Worm (Caenorhabditis elegans) whole organism, L3 larva: ENCODE results near the gene W08E12.7.
"Not testable (repeated sequence)": the region's sequence is repeated elsewhere in the genome, so short reads cannot be mapped to it uniquely, and the experiment has no call there.

Experiments
- R02D3.7 ChIP-seq: fragments of 150-350 bp; optimal IDR thresholded peaks from 2 replicates; lab custom pipeline; 2014; ENCODE audit warnings: missing biosample characterization, missing genetic modification characterization
- ZK546.5 ChIP-seq: sonication (generic microtip); optimal IDR thresholded peaks from 2 replicates; lab custom pipeline; 2017; ENCODE audit warnings: missing biosample characterization, missing genetic modification characterization
- aly-2 ChIP-seq: fragments of 150-350 bp; optimal IDR thresholded peaks from 2 replicates; lab custom pipeline; 2014; ENCODE audit warnings: missing biosample characterization, missing genetic modification characterization
- ceh-16 ChIP-seq: sonication (generic microtip); optimal IDR thresholded peaks from 2 replicates; lab custom pipeline; 2017; ENCODE audit warnings: missing biosample characterization, missing genetic modification characterization
- ceh-28 ChIP-seq: fragments of 150-350 bp; optimal IDR thresholded peaks from 2 replicates; lab custom pipeline; 2014; ENCODE audit warnings: missing biosample characterization, missing genetic modification reagents, missing genetic modification characterization
- ceh-82 ChIP-seq: fragments of 150-350 bp; optimal IDR thresholded peaks from 2 replicates; lab custom pipeline; 2014; ENCODE audit warnings: missing biosample characterization, missing genetic modification characterization
- ceh-9 ChIP-seq: sonication (generic microtip); optimal IDR thresholded peaks from 2 replicates; lab custom pipeline; 2018; ENCODE audit warnings: missing biosample characterization, missing genetic modification characterization
- egl-27 ChIP-seq: sonication (generic microtip); optimal IDR thresholded peaks from 4 replicates; lab custom pipeline; 2017; ENCODE audit warnings: missing biosample characterization, missing genetic modification reagents, missing genetic modification characterization
- elt-1 ChIP-seq: fragments of 150-350 bp; optimal IDR thresholded peaks from 2 replicates; lab custom pipeline; 2014; ENCODE audit warnings: missing biosample characterization, missing genetic modification characterization
- elt-2 ChIP-seq: sonication (generic microtip); optimal IDR thresholded peaks from 2 replicates; lab custom pipeline; 2016; ENCODE audit warnings: missing genetic modification reagents, mild to moderate bottlenecking, missing genetic modification characterization, missing compliant biosample characterization
- elt-3 ChIP-seq, 3 experiments: fragments of 150-350 bp in 1 of 3; sonication (generic microtip) in 2 of 3; optimal IDR thresholded peaks; 2 replicates in 2 of 3; 4 replicates in 1 of 3; lab custom pipeline; 2014 to 2017; ENCODE audit warnings: missing biosample characterization in 3 of 3, missing genetic modification characterization in 3 of 3
- eor-1 ChIP-seq, 2 experiments: fragments of 150-350 bp; optimal IDR thresholded peaks; 2 replicates each; lab custom pipeline; 2014 to 2018; ENCODE audit warnings: missing biosample characterization in 2 of 2, missing genetic modification characterization in 2 of 2
- hmg-11 ChIP-seq: sonication (generic microtip); optimal IDR thresholded peaks from 2 replicates; lab custom pipeline; 2016; ENCODE audit warnings: missing genetic modification characterization, missing compliant biosample characterization
- mml-1 ChIP-seq: fragments of 150-350 bp; sonication (generic microtip); optimal IDR thresholded peaks from 3 replicates; lab custom pipeline; 2014; ENCODE audit warnings: missing biosample characterization, missing genetic modification characterization
- nfya-1 ChIP-seq: sonication (generic microtip); optimal IDR thresholded peaks from 2 replicates; lab custom pipeline; 2017; ENCODE audit warnings: missing genetic modification characterization, mild to moderate bottlenecking, missing compliant biosample characterization, antibody characterized with exemption, moderate library complexity; ENCODE audit not compliant: insufficient read depth
- nhr-12 ChIP-seq: fragments of 150-350 bp; optimal IDR thresholded peaks from 2 replicates; lab custom pipeline; 2014; ENCODE audit warnings: missing biosample characterization, missing genetic modification characterization
- nhr-23 ChIP-seq: fragments of 150-350 bp; optimal IDR thresholded peaks from 2 replicates; lab custom pipeline; 2014; ENCODE audit warnings: missing biosample characterization, missing genetic modification reagents, missing genetic modification characterization
- nhr-237 ChIP-seq: fragments of 150-350 bp; optimal IDR thresholded peaks from 2 replicates; lab custom pipeline; 2014; ENCODE audit warnings: missing biosample characterization, missing genetic modification characterization
- nhr-28 ChIP-seq: fragments of 150-350 bp; optimal IDR thresholded peaks from 2 replicates; lab custom pipeline; 2014; ENCODE audit warnings: missing biosample characterization, missing genetic modification characterization
- nhr-43 ChIP-seq: sonication (generic microtip); optimal IDR thresholded peaks from 2 replicates; lab custom pipeline; 2016; ENCODE audit warnings: mild to moderate bottlenecking, missing genetic modification characterization, missing compliant biosample characterization; ENCODE audit not compliant: poor library complexity, severe bottlenecking
- nhr-76 ChIP-seq: fragments of 150-350 bp; sonication (generic microtip); optimal IDR thresholded peaks from 5 replicates; lab custom pipeline; 2014; ENCODE audit warnings: missing biosample characterization, missing genetic modification characterization
- sea-2 ChIP-seq: fragments of 150-350 bp; sonication (generic microtip); optimal IDR thresholded peaks from 4 replicates; lab custom pipeline; 2014; ENCODE audit warnings: missing biosample characterization, missing genetic modification reagents, missing genetic modification characterization
- skn-1 ChIP-seq: fragments of 150-350 bp; optimal IDR thresholded peaks from 2 replicates; lab custom pipeline; 2014; ENCODE audit warnings: missing biosample characterization, missing genetic modification characterization
- ztf-11 ChIP-seq: fragments of 150-350 bp; optimal IDR thresholded peaks from 2 replicates; lab custom pipeline; 2014; ENCODE audit warnings: missing biosample characterization, missing genetic modification characterization
- ztf-4 ChIP-seq: fragments of 150-350 bp; optimal IDR thresholded peaks from 2 replicates; lab custom pipeline; 2014; ENCODE audit warnings: missing biosample characterization, missing genetic modification characterization

The W08E12.7 gene

DNA sequence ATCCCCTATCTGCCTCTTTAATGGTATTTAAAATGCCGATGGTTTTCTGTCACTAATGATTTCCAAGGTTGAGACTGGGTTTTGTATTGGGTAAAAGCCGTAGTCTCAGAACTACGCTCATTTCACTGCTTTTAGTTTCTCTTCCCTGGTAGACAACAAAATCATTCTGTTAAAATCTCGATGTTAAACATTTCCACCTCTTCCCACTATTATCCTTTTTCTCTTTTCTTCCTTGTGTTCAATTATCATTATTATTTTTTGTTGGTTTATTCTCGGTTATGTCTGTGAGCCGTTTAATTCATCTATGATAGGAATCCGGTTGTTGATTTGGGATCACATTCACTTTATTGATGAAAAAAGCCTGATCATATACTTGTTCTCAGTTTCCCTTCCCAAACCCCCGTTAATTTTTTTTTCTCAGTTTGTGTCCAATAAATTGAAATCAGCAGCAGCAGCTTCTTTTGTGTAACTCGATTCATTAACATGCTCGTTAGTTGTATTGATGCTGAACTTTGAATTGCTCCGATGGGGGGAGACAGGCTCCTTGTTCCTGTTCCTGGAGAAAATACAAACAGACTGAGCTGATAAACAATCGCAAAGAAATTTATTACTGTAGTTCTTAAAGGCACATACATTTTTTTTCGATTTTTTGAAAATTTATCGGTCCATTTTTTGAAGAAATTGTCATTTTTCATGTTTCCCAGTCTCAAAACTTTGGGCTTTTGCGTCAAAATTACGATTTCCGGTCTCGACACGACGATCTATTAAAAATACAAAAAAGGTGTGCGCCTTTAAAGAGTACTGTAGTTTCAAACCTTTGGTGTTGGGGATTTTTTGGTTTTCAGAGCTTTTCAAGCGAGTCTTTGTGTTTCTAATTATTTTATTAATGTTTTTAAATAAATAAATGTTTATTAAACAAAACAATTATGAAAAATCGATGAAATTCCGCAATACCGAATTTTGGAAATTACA is 1.9 kb downstream of the W08E12.7 start:
- TF ChIP-seq nhr-12 (tag; lab: Kevin White, UChicago), result no peak
- no peak for TF ChIP-seq elt-3 (tag; optimal IDR thresholded peaks at IDR 0.05; lab: Kevin White, UChicago)
- TF ChIP-seq ZK546.5, result no peak
- no peak for TF ChIP-seq elt-2 (tag; lab: Kevin White, UChicago)
- TF ChIP-seq nfya-1 (tag; lab: Kevin White, UChicago), result no peak
- no peak for TF ChIP-seq elt-1 (tag; lab: Kevin White, UChicago)
- no peak for TF ChIP-seq skn-1 (tag; lab: Kevin White, UChicago)
- no peak for TF ChIP-seq aly-2 (tag; lab: Kevin White, UChicago)
- TF ChIP-seq ceh-16 (tag; lab: Kevin White, UChicago), result no peak

ce11 chrIV:3298300-3298699 is 3.4 kb downstream of the W08E12.7 start, which contains the start of gene W08E12.6:
W08E12.6 (plus strand) TSS chrIV:3298600.
- TF ChIP-seq nhr-23 (no peak), skn-1 (tag; lab: Kevin White, UChicago) (no peak), ztf-11 (tag; lab: Kevin White, UChicago) (no peak), ceh-16 (tag; lab: Kevin White, UChicago) (no peak), aly-2 (tag; lab: Kevin White, UChicago) (no peak), R02D3.7 (tag; lab: Kevin White, UChicago) (no peak), eor-1 (tag; optimal IDR thresholded peaks at IDR 0.05; lab: Kevin White, UChicago) (no peak)

DNA sequence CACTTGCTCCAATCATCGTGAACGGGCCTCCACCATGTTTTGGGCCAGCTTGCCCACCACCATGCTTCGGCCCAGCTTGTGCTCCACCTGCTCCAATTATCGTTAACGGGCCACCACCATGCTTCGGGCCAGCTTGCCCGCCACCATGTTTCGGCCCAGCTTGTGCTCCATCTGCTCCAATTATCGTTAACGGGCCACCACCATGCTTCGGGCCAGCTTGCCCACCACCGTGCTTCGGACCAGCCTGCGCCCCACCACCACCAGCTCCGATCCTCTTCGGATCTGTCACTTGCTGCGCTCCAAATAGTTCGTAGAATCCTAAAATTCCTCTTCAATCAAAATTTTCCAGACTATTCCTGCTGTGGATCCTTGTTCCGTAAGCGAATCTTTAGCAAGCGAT is 4.3 kb downstream of the W08E12.7 start:
- TF ChIP-seq hmg-11 (tag; lab: Kevin White, UChicago) (no peak), nhr-43 (tag; lab: Kevin White, UChicago) (no peak), ceh-9 (no peak), ztf-4 (tag; lab: Kevin White, UChicago) (no peak), nhr-12 (tag; lab: Kevin White, UChicago) (no peak), eor-1 (tag; optimal IDR thresholded peaks at IDR 0.05; lab: Kevin White, UChicago) (no peak), aly-2 (tag; lab: Kevin White, UChicago) (no peak), nhr-237 (tag; lab: Kevin White, UChicago) (no peak), ceh-82 (tag; lab: Kevin White, UChicago) (no peak), nhr-76 (tag; lab: Kevin White, UChicago) (no peak), nfya-1 (tag; lab: Kevin White, UChicago) (no peak), nhr-28 (tag; lab: Kevin White, UChicago) (no peak), R02D3.7 (tag; lab: Kevin White, UChicago) (no peak), ztf-11 (tag; lab: Kevin White, UChicago) (no peak)

DNA sequence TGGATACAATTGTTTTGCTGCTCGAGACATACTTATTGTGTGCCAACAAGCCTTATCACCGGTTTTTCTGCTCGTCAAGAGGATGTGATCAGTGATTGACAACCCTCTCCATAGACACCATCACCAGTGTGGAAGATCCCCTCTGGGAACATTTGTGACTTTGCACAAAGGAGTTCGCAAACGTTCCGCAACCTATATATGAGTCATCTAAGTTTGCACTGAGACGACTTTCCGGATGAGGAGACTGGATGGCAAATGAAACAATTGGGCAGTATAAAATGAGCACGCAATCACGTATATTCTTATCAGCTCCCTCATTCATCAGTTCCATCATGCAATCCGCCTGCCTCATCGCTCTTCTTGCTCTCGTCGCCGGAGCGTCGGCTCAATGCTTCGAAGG is 5.6 kb downstream of the W08E12.7 start, which contains the start of gene W08E12.5:
Gene W08E12.5, plus strand, starts transcription at position 301 of the 400 bp plus-strand sequence.
- TF ChIP-seq eor-1 (tag; optimal IDR thresholded peaks at IDR 0.05; lab: Kevin White, UChicago), result no peak
- TF ChIP-seq mml-1 (tag; lab: Kevin White, UChicago), result no peak
- TF ChIP-seq ceh-28 (tag; lab: Kevin White, UChicago), result no peak
- TF ChIP-seq egl-27 (tag; lab: Kevin White, UChicago), result no peak
- TF ChIP-seq aly-2 (tag; lab: Kevin White, UChicago), result no peak
- TF ChIP-seq ceh-82 (tag; lab: Kevin White, UChicago), result no peak
- TF ChIP-seq ztf-4 (tag; lab: Kevin White, UChicago), result no peak

- not testable (repeated sequence) for TF ChIP-seq sea-2; eor-1 (tag; optimal IDR thresholded peaks at IDR 0.05; lab: Kevin White, UChicago); nhr-76 (tag; lab: Kevin White, UChicago)
- TF ChIP-seq, all 47 proteins: peak for 0; not testable (repeated sequence) for 47
Measured at ce11 chrIV:3302058-3302457, 7.1 kb downstream of the W08E12.7 start, which contains the start of gene W08E12.4. W08E12.4 (plus strand) TSS chrIV:3302358.

DNA sequence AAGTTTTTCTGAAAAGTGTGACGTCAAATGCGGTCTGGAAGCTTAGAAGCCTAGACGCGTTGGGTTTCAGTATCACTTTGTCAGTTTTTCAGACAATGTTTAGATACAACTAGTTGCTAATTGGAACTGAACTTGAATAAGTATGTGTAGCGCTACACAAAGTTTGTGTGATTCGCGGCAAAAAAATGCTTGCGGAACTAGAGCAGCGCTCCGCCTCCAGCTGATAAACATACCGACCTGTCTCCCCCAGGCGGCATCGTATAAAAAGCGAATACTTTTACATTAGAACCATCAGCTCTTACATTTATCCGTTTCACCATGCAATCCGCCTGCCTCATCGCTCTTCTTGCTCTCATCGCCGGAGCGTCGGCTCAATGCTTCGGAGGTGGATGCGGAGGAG is 8.8 kb downstream of the W08E12.7 start, which contains the start of gene idpp-12:
Gene idpp-12, plus strand, starts transcription at position 301 of the 400 bp plus-strand sequence.
- not testable (repeated sequence) for TF ChIP-seq R02D3.7, nhr-43, ceh-16 (tag; lab: Kevin White, UChicago)
